Fruit fly (Drosophila melanogaster) whole organism, wandering third instar larva: ENCODE measurements around the gene TbCMF46.

Experiments used
- HLH106 ChIP-seq: fragments of 200-800 bp; optimal IDR thresholded peaks from 3 replicates; lab custom pipeline; 2019; ENCODE audit warnings: missing biosample characterization, mild to moderate bottlenecking, missing genetic modification characterization, moderate library complexity
- Vsx2 ChIP-seq: fragments of 200-300, 225-300 bp; sonication (Bioruptor generic); optimal IDR thresholded peaks from 2 replicates; lab custom pipeline; 2018; ENCODE audit warnings: missing biosample characterization, missing genetic modification characterization; ENCODE audit not compliant: partially characterized antibody
- br ChIP-seq: fragments of 200-800 bp; sonication (Bioruptor generic); optimal IDR thresholded peaks from 2 replicates; lab custom pipeline; 2016; ENCODE audit warnings: missing biosample characterization, missing genetic modification characterization
- dl ChIP-seq, 2 experiments: fragments of 175-275, 200-275 bp in 1 of 2; fragments of 200-275 bp in 1 of 2; sonication (Bioruptor generic); optimal IDR thresholded peaks; lab custom pipeline; 2018; ENCODE audit warnings: mild to moderate bottlenecking in 2 of 2, missing biosample characterization in 2 of 2, missing genetic modification characterization in 2 of 2, moderate library complexity in 2 of 2; ENCODE audit not compliant: partially characterized antibody in 2 of 2, insufficient read depth in 1 of 2
- pan ChIP-seq: fragments of >200 bp; optimal IDR thresholded peaks from 2 replicates; lab custom pipeline; 2017
- usp ChIP-seq: fragments of >200 bp; optimal IDR thresholded peaks from 2 replicates; lab custom pipeline; 2017; ENCODE audit warnings: missing biosample characterization, missing genetic modification characterization
- woc ChIP-seq: sonication (Bioruptor generic); optimal IDR thresholded peaks from 2 replicates; lab custom pipeline; 2016; ENCODE audit warnings: missing biosample characterization, mild to moderate bottlenecking, missing genetic modification characterization

DNA sequence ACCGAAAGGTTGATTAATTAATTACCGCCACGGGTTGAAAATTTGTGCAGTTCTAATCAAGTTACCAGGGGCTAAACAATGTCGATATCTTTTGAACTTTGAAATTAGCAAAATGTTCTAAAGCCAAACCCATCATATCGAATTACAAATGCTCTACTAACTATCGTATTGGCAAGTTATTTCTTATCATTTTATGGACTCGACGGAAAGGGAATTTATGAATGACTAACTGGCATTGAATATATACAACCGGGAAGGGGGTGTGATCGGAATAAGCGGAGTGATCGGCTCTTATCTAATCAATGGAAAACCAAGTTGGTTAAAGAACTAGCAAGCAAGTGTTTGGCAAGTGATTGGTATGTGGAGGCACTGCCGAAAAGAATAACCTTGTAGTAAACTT lies 18.9 kb upstream of the TbCMF46 start:
- TF ChIP-seq HLH106 (tag; lab: Kevin White, UChicago) (no peak), woc (GFP tag; lab: Kevin White, UChicago) (no peak), br (GFP tag; lab: Kevin White, UChicago) (no peak), usp (GFP tag; lab: Kevin White, UChicago) (no peak), Vsx2 (GFP tag; lab: Kevin White, UChicago) (no peak), dl (GFP tag; optimal IDR thresholded peaks at IDR 0.05; lab: Kevin White, UChicago; ENCODE audit: insufficient read depth in 1 of 2, partially characterized antibody in 2 of 2) (no peak), pan (no peak)
